Fruit fly (Drosophila melanogaster) whole organism, embryonic: Measurements from ENCODE around the gene CG15725.
A peak's percentile ranks its signal among the peaks of the same experiment; 100 is the strongest.

ENCODE experiments used
- Atf3 ChIP-seq: fragments of 200-800 bp; sonication (Bioruptor generic); optimal IDR thresholded peaks from 3 replicates; lab custom pipeline; 2016; ENCODE audit warnings: missing biosample characterization, missing genetic modification characterization
- CG10267 ChIP-seq: fragments of 200-800 bp; sonication (Bioruptor generic); optimal IDR thresholded peaks from 2 replicates; lab custom pipeline; 2018; ENCODE audit warnings: missing biosample characterization, mild to moderate bottlenecking, missing genetic modification characterization, moderate library complexity
- CG10366 ChIP-seq: fragments of 200-800 bp; sonication (Bioruptor generic); IDR thresholded peaks from 2 replicates; pipeline ENCODE4 v1.3.6; 2022; ENCODE audit warnings: missing biosample characterization, missing genetic modification characterization
- CG10959 ChIP-seq: fragments of 200-800 bp; sonication (Bioruptor generic); IDR thresholded peaks from 2 replicates; pipeline ENCODE4 v1.3.6; 2022; ENCODE audit warnings: missing biosample characterization, missing genetic modification characterization
- CG11398 ChIP-seq: fragments of 200-800 bp; sonication (Bioruptor generic); optimal IDR thresholded peaks from 2 replicates; lab custom pipeline; 2016; ENCODE audit warnings: missing biosample characterization, missing genetic modification characterization
- CG13123 ChIP-seq: fragments of 200-800 bp; sonication (Bioruptor generic); optimal IDR thresholded peaks from 2 replicates; lab custom pipeline; 2016; ENCODE audit warnings: missing biosample characterization, missing genetic modification characterization
- CG14014 ChIP-seq: fragments of 200-800 bp; sonication (Bioruptor generic); IDR thresholded peaks from 2 replicates; pipeline ENCODE4 v1.3.6; 2022; ENCODE audit warnings: missing biosample characterization, missing genetic modification characterization
- CG17385 ChIP-seq: fragments of 200-800 bp; sonication (Bioruptor generic); optimal IDR thresholded peaks from 3 replicates; lab custom pipeline; 2018; ENCODE audit warnings: missing biosample characterization, mild to moderate bottlenecking, missing genetic modification characterization
- CG17829 ChIP-seq: fragments of 200-800 bp; optimal IDR thresholded peaks from 2 replicates; lab custom pipeline; 2019; ENCODE audit warnings: missing biosample characterization, mild to moderate bottlenecking, missing genetic modification characterization, moderate library complexity
- CG17912 ChIP-seq: fragments of 200-800 bp; sonication (Bioruptor generic); optimal IDR thresholded peaks from 2 replicates; lab custom pipeline; 2018; ENCODE audit warnings: missing biosample characterization, mild to moderate bottlenecking, missing genetic modification characterization
- CG18011 ChIP-seq: fragments of 200-800 bp; sonication (Bioruptor generic); optimal IDR thresholded peaks from 2 replicates; lab custom pipeline; 2017; ENCODE audit warnings: missing biosample characterization, missing genetic modification characterization, mild to moderate bottlenecking, moderate library complexity, missing genotype
- CG18764 ChIP-seq: fragments of 200-800 bp; sonication (Bioruptor generic); optimal IDR thresholded peaks from 3 replicates; lab custom pipeline; 2016; ENCODE audit warnings: missing biosample characterization, missing genetic modification characterization
- CG42726 ChIP-seq: fragments of 200-800 bp; sonication (Bioruptor generic); IDR thresholded peaks from 2 replicates; pipeline ENCODE4 v1.3.6; 2022; ENCODE audit warnings: missing biosample characterization, missing genetic modification characterization; ENCODE audit not compliant: partially characterized antibody
- CG5180 ChIP-seq: fragments of 200-800 bp; sonication (Bioruptor generic); optimal IDR thresholded peaks from 3 replicates; lab custom pipeline; 2017; ENCODE audit warnings: missing biosample characterization, missing genetic modification characterization, mild to moderate bottlenecking, moderate library complexity, missing genetic modification reagents
- CG5953 ChIP-seq: fragments of 200-800 bp; sonication (Bioruptor generic); IDR thresholded peaks from 2 replicates; pipeline ENCODE4 v1.3.6; 2022; ENCODE audit warnings: missing biosample characterization, missing genetic modification characterization
- CG6813 ChIP-seq: fragments of 200-800 bp; sonication (Bioruptor generic); optimal IDR thresholded peaks from 2 replicates; lab custom pipeline; 2017; ENCODE audit warnings: missing biosample characterization, missing genetic modification characterization, mild to moderate bottlenecking, moderate library complexity, missing genetic modification reagents
- CG8290 ChIP-seq, 3 experiments: fragments of 200-800 bp; sonication (Bioruptor generic); optimal IDR thresholded peaks; 2 replicates each; lab custom pipeline; 2016 to 2019; ENCODE audit warnings: missing biosample characterization in 3 of 3, missing genetic modification characterization in 3 of 3, mild to moderate bottlenecking in 2 of 3, moderate library complexity in 1 of 3
- CkIIα-i1 ChIP-seq: fragments of 200-800 bp; sonication (Bioruptor generic); IDR thresholded peaks from 2 replicates; pipeline ENCODE4 v1.3.6; 2022; ENCODE audit warnings: missing biosample characterization, missing genetic modification characterization
- D19B ChIP-seq: fragments of 200-800 bp; sonication (Bioruptor generic); optimal IDR thresholded peaks from 2 replicates; lab custom pipeline; 2017; ENCODE audit warnings: missing biosample characterization, mild to moderate bottlenecking, missing genetic modification characterization
- Dfd ChIP-seq, 2 experiments: fragments of >200 bp; optimal IDR thresholded peaks; 2 replicates each; lab custom pipeline; 2017; ENCODE audit warnings: missing biosample characterization in 2 of 2, missing genetic modification characterization in 2 of 2
- Ets97D ChIP-seq: fragments of 200-800 bp; sonication (Bioruptor generic); optimal IDR thresholded peaks from 3 replicates; lab custom pipeline; 2016; ENCODE audit warnings: missing biosample characterization, missing genetic modification characterization
- Fer1 ChIP-seq: fragments of 200-800 bp; sonication (Bioruptor generic); optimal IDR thresholded peaks from 2 replicates; lab custom pipeline; 2017; ENCODE audit warnings: missing biosample characterization, mild to moderate bottlenecking, missing genetic modification characterization
- Gsc ChIP-seq: fragments of 200-800 bp; sonication (Bioruptor generic); IDR thresholded peaks from 2 replicates; pipeline ENCODE4 v1.3.6; 2022; ENCODE audit warnings: missing biosample characterization, missing genetic modification characterization
- HmgD ChIP-seq: fragments of 200-800 bp; sonication (Bioruptor generic); optimal IDR thresholded peaks from 3 replicates; lab custom pipeline; 2016; ENCODE audit warnings: missing biosample characterization, missing genetic modification characterization
- Hmr ChIP-seq: fragments of 200-800 bp; sonication (Bioruptor generic); optimal IDR thresholded peaks from 3 replicates; lab custom pipeline; 2017; ENCODE audit warnings: mild to moderate bottlenecking, missing biosample characterization, missing genetic modification reagents, missing genetic modification characterization
- Hsf ChIP-seq: fragments of 200-800 bp; sonication (Bioruptor generic); optimal IDR thresholded peaks from 3 replicates; lab custom pipeline; 2016; ENCODE audit warnings: missing biosample characterization, missing genetic modification characterization
- Lim3 ChIP-seq: fragments of 200-800 bp; sonication (Bioruptor generic); IDR thresholded peaks from 2 replicates; pipeline ENCODE4 v1.3.6; 2022; ENCODE audit warnings: missing biosample characterization, missing genetic modification characterization
- Meics ChIP-seq: fragments of 200-800 bp; sonication (Bioruptor generic); optimal IDR thresholded peaks from 2 replicates; lab custom pipeline; 2017; ENCODE audit warnings: missing biosample characterization, mild to moderate bottlenecking, missing genetic modification characterization
- NK7.1 ChIP-seq: fragments of 200-800 bp; sonication (Bioruptor generic); optimal IDR thresholded peaks from 3 replicates; lab custom pipeline; 2016; ENCODE audit warnings: missing biosample characterization, missing genetic modification characterization
- Stat92E ChIP-seq, 3 experiments: fragments of >200 bp in 2 of 3; fragments of 200-800 bp in 1 of 3; sonication (Bioruptor generic) in 1 of 3; optimal IDR thresholded peaks; 2 replicates each; lab custom pipeline; 2017 to 2019; ENCODE audit warnings: missing biosample characterization in 3 of 3, missing genetic modification characterization in 3 of 3, mild to moderate bottlenecking in 1 of 3, moderate library complexity in 1 of 3
- TFAM ChIP-seq: fragments of 200-800 bp; sonication (Bioruptor generic); optimal IDR thresholded peaks from 2 replicates; lab custom pipeline; 2017; ENCODE audit warnings: missing biosample characterization, missing genetic modification characterization, inconsistent platforms
- abd-A ChIP-seq: fragments of 200-800 bp; sonication (Bioruptor generic); optimal IDR thresholded peaks from 3 replicates; lab custom pipeline; 2019; ENCODE audit warnings: missing biosample characterization, mild to moderate bottlenecking, missing genetic modification characterization, moderate library complexity
- ase ChIP-seq: fragments of 200-800 bp; sonication (Bioruptor generic); IDR thresholded peaks from 3 replicates; pipeline ENCODE4 v1.3.6; 2022; ENCODE audit warnings: missing biosample characterization, missing genetic modification characterization
- bbx ChIP-seq: fragments of 200-800 bp; sonication (Bioruptor generic); IDR thresholded peaks from 2 replicates; pipeline ENCODE4 v1.3.6; 2022; ENCODE audit warnings: missing biosample characterization, missing genetic modification characterization; ENCODE audit not compliant: partially characterized antibody
- bigmax ChIP-seq: fragments of 200-800 bp; sonication (Bioruptor generic); optimal IDR thresholded peaks from 2 replicates; lab custom pipeline; 2018; ENCODE audit warnings: missing biosample characterization, mild to moderate bottlenecking, missing genetic modification characterization
- btn ChIP-seq: fragments of 200-800 bp; sonication (Bioruptor generic); optimal IDR thresholded peaks from 2 replicates; lab custom pipeline; 2016; ENCODE audit warnings: missing biosample characterization, missing genetic modification characterization
- cad ChIP-seq: fragments of >200 bp; optimal IDR thresholded peaks from 2 replicates; lab custom pipeline; 2017; ENCODE audit warnings: missing biosample characterization, missing genetic modification characterization
- disco-r ChIP-seq: fragments of 200-800 bp; sonication (Bioruptor generic); optimal IDR thresholded peaks from 2 replicates; lab custom pipeline; 2016; ENCODE audit warnings: missing biosample characterization, missing genetic modification characterization
- her ChIP-seq: fragments of 200-800 bp; sonication (Bioruptor generic); optimal IDR thresholded peaks from 2 replicates; lab custom pipeline; 2016; ENCODE audit warnings: missing biosample characterization, missing genetic modification characterization
- kah ChIP-seq: fragments of 200-800 bp; sonication (Bioruptor generic); optimal IDR thresholded peaks from 2 replicates; lab custom pipeline; 2018; ENCODE audit warnings: missing biosample characterization, mild to moderate bottlenecking, missing genetic modification characterization
- knrl ChIP-seq: fragments of 200-800 bp; sonication (Bioruptor generic); IDR thresholded peaks from 3 replicates; pipeline ENCODE4 v1.3.6; 2022; ENCODE audit warnings: missing biosample characterization, missing genetic modification characterization; ENCODE audit not compliant: partially characterized antibody
- lov ChIP-seq, 2 experiments: fragments of 200-800 bp in 1 of 2; fragments of >200 bp in 1 of 2; sonication (Bioruptor generic) in 1 of 2; IDR thresholded peaks in 1 of 2; optimal IDR thresholded peaks in 1 of 2; 2 replicates in 1 of 2; 3 replicates in 1 of 2; pipeline versions ENCODE4 v1.3.6 to Lab custom; 2017 to 2022; ENCODE audit warnings: missing biosample characterization in 1 of 2, missing genetic modification characterization in 1 of 2
- odd ChIP-seq: fragments of 200-800 bp; sonication (Bioruptor generic); optimal IDR thresholded peaks from 2 replicates; lab custom pipeline; 2017; ENCODE audit warnings: missing biosample characterization, mild to moderate bottlenecking, missing genetic modification characterization
- pfk ChIP-seq: fragments of 200-800 bp; sonication (Bioruptor generic); optimal IDR thresholded peaks from 2 replicates; lab custom pipeline; 2018; ENCODE audit warnings: missing biosample characterization, mild to moderate bottlenecking, missing genetic modification characterization, moderate library complexity
- phol ChIP-seq: fragments of 200-800 bp; sonication (Bioruptor generic); optimal IDR thresholded peaks from 3 replicates; lab custom pipeline; 2018; ENCODE audit warnings: missing biosample characterization, mild to moderate bottlenecking, missing genetic modification characterization, moderate library complexity
- run ChIP-seq: fragments of 200-800 bp; sonication (Bioruptor generic); optimal IDR thresholded peaks from 3 replicates; lab custom pipeline; 2018; ENCODE audit warnings: missing biosample characterization, mild to moderate bottlenecking, missing genetic modification characterization
- sob ChIP-seq: fragments of 200-800 bp; sonication (Bioruptor generic); IDR thresholded peaks from 2 replicates; pipeline ENCODE4 v1.3.6; 2022; ENCODE audit warnings: missing biosample characterization, missing genetic modification characterization
- trem ChIP-seq: fragments of 200-800 bp; optimal IDR thresholded peaks from 3 replicates; lab custom pipeline; 2019; ENCODE audit warnings: missing biosample characterization, mild to moderate bottlenecking, missing genetic modification characterization, moderate library complexity
- unc-4 ChIP-seq: fragments of 200-800 bp; sonication (Bioruptor generic); IDR thresholded peaks from 2 replicates; pipeline ENCODE4 v1.3.6; 2022; ENCODE audit warnings: missing biosample characterization, missing genetic modification characterization; ENCODE audit not compliant: partially characterized antibody

CG15725 gene

DNA sequence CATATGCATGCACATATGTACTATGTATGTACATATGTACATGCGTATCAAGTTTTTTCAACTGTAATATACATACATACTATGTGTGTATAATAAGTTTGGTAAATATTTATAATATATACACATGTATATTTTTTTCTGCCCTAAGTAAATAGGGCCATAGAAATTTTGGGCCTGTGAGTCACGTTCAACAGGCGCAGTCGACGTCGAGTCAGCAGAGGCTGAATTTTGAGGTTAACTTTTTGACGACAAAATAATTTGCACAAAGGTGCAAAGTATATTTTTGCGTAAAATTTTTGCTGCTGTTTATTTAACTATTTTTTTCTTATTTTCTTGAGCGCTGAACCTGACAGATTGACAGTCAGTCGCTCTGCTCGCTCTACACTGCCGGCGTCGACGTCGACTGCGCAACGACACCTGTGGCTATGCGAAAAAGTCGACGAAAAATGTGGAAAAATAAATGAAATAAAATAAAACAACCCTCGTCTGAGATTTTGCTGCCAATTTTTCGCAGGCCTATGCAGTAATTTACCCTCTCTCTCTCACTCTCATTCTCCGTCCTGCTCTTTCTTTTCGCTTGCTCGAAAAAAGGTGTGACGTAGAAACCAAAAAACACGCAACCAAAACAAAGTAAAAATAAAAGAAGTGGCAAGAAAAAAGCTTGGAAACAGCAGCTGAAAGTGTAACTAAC, 44.4 kb downstream of the CG15725 start (continued):
- no peak for TF ChIP-seq bbx (GFP tag; lab: Robert Waterston, UW)
- TF ChIP-seq CG18011: no peak
- TF ChIP-seq CG5953: no peak
- no peak for TF ChIP-seq Hsf
- TF ChIP-seq btn (GFP tag; lab: Kevin White, UChicago): no peak
- TF ChIP-seq phol (tag; lab: Kevin White, UChicago): no peak
- TF ChIP-seq her (GFP tag; lab: Kevin White, UChicago): no peak
- TF ChIP-seq Lim3 (GFP tag; lab: Robert Waterston, UW): no peak
- TF ChIP-seq Ets97D (GFP tag; lab: Kevin White, UChicago): no peak
- peak; percentile 24 for TF ChIP-seq CG6813 (GFP tag; lab: Kevin White, UChicago)
- TF ChIP-seq unc-4 (GFP tag; lab: Robert Waterston, UW): no peak
- TF ChIP-seq knrl (GFP tag; lab: Robert Waterston, UW): no peak
- TF ChIP-seq disco-r: no peak
- no peak for TF ChIP-seq ase (GFP tag; lab: Robert Waterston, UW)
- no peak for TF ChIP-seq Stat92E (GFP tag; optimal IDR thresholded peaks at IDR 0.05; lab: Kevin White, UChicago)
- TF ChIP-seq CkIIα-i1: no peak
- no peak for TF ChIP-seq CG10366
- no peak for TF ChIP-seq lov (optimal IDR thresholded peaks at IDR 0.05; lab: Kevin White, UChicago)
- TF ChIP-seq lov (GFP tag; IDR thresholded peaks at IDR 0.05; lab: Robert Waterston, UW): no peak
- TF ChIP-seq CG11398: no peak
- TF ChIP-seq Hmr (GFP tag; lab: Kevin White, UChicago): no peak
- TF ChIP-seq HmgD (GFP tag; lab: Kevin White, UChicago): no peak
- no peak for TF ChIP-seq trem
- no peak for TF ChIP-seq cad
- no peak for TF ChIP-seq Dfd (GFP tag; optimal IDR thresholded peaks at IDR 0.05; lab: Kevin White, UChicago)
- TF ChIP-seq D19B: no peak
- no peak for TF ChIP-seq CG10267
- no peak for TF ChIP-seq Atf3 (GFP tag; lab: Kevin White, UChicago)
- no peak for TF ChIP-seq CG17829 (tag; lab: Kevin White, UChicago)
- peak; percentile 77 for TF ChIP-seq bigmax
- no peak for TF ChIP-seq Meics (GFP tag; lab: Kevin White, UChicago)
- no peak for TF ChIP-seq CG17385
- peak; percentile 6; the same call in 1 of the 2 replicates for TF ChIP-seq CG14014 (GFP tag; lab: Robert Waterston, UW)
- peak; percentile 0 for TF ChIP-seq CG17912 (GFP tag; lab: Kevin White, UChicago)
- TF ChIP-seq CG42726 (GFP tag; lab: Robert Waterston, UW): no peak
- peak; percentile 41 for TF ChIP-seq CG5180 (GFP tag; lab: Kevin White, UChicago)
- no peak for TF ChIP-seq abd-A (tag; lab: Kevin White, UChicago)
- TF ChIP-seq Fer1: peak; percentile 18
- no peak for TF ChIP-seq TFAM (GFP tag; lab: Kevin White, UChicago)
- peak; percentile 38 for TF ChIP-seq kah (GFP tag; lab: Kevin White, UChicago)
- TF ChIP-seq CG18764 (GFP tag; lab: Kevin White, UChicago): no peak
- 0 out of 2 replicates have a peak, but pooled peaks have one; percentile 10 for TF ChIP-seq sob
- TF ChIP-seq CG10959: no peak
- no peak for TF ChIP-seq CG13123 (GFP tag; lab: Kevin White, UChicago)
- TF ChIP-seq odd (GFP tag; lab: Kevin White, UChicago): no peak
- TF ChIP-seq run (tag; lab: Kevin White, UChicago): no peak
- no peak for TF ChIP-seq Gsc (GFP tag; lab: Robert Waterston, UW)
- TF ChIP-seq NK7.1 (GFP tag; lab: Kevin White, UChicago): no peak
- no peak for TF ChIP-seq pfk
- TF ChIP-seq CG8290 (GFP tag; optimal IDR thresholded peaks at IDR 0.05; lab: Kevin White, UChicago): no peak
- TF ChIP-seq CG8290 (tag; optimal IDR thresholded peaks at IDR 0.05; lab: Kevin White, UChicago): no peak
